Fruit fly (Drosophila melanogaster) whole organism, larva: Measurements from ENCODE around the gene CG42486.

Source experiments
- noc ChIP-seq: fragments of 200-800 bp; sonication (Bioruptor generic); optimal IDR thresholded peaks from 3 replicates; lab custom pipeline; 2019; ENCODE audit warnings: missing biosample characterization, mild to moderate bottlenecking, missing genetic modification characterization, moderate library complexity

CG42486 gene

dm6 chr2L:11816376-11816775 lies 26.6 kb upstream of the CG42486 start:
- no peak for TF ChIP-seq noc (tag; lab: Kevin White, UChicago)

DNA sequence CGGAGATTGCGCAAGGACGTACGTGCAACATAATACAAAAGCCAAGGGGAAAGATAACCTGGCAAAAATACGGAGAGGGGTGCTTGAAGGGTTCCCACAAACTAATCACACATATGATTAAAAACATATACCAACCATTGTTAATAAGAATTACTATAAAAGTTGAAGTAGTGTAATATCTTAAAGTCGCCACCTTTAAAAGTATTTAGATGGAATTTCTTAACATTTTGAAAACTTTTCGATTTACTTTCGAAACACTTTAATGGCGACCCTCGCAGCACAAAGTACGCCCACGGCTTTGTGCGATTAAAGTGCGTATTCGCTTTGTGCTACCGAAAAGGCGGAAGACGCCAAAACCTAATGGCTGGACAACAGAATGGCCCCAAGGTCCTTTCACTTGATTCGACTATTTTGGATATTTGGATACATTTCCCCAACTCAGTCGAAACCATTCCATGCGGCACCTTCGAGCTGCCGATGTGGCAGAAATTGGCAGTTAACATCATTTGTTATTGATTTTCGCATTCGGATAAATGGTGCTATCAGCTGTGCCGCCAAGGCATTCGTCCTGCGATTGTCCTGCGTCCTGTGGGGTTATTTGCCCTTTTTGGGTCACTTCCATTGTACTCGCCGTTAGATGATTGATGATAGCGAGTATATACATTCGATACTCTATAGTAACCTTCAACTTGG lies 19.3 kb upstream of the CG42486 start:
- no peak for TF ChIP-seq noc (tag; lab: Kevin White, UChicago)

DNA sequence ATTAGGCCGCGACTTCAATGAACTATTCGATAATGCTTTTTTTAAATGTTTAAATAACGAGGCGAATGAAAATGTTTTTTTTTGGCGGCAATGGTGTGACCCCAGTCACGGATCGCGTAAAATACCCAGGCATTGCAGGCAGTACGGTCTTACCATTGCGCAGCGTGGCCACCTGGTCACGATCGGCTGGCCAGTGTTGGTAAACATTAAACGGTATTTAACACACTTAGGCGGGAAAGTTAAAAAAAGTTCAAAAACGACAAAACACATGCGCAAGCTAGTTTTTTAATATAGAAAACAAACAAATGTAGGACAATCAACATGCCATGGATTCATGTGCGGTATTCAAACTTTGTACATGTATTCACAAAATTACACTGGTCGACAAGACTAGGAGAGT lies 13.7 kb upstream of the CG42486 start, which contains the start of gene esc:
TSS of gene esc (minus strand) at position 129 of the 400 bp plus-strand sequence.
- no peak for TF ChIP-seq noc (tag; lab: Kevin White, UChicago)

DNA sequence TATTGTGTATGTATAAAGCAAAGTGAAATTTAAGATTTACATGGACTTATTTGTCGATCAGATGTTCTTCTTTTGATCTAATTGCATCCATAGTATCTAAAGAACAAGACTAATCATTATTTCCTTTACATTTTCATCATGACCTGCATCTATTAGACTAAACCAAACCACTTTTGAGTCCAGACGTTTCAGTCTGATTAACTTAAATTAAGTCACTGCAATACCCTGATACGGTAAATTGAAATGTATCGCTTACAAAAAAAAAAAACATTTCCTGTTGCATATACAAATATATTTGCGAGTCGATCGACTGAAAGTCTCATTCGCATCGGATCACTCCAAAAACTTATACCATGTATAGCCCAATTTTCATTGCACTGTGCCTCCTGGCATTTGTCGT lies 9.2 kb upstream of the CG42486 start, which contains the start of gene CG45011:
TSS of gene CG45011 (plus strand) at position 301 of the 400 bp plus-strand sequence.
- no peak for TF ChIP-seq noc (tag; lab: Kevin White, UChicago)

DNA sequence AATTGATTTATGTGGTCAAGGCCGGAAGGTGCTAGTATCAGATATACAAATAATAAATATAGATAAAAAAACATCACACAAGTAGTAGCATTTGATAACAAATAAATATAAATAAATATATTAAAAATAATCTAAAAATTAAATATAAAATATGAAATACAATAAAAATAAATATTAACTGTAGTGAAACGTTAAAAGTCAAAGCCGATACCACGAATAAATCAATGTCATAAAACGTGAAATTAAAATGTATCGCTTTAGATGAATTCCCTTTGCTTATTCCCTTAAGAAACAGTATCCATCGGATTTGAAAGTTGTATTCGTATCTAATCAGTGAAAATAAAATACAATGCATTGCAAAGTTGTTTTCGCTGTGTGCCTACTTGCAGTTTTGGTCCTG lies 8.6 kb upstream of the CG42486 start, which contains the start of gene CG45012:
TSS of gene CG45012 (plus strand) at position 301 of the 400 bp plus-strand sequence.
- no peak for TF ChIP-seq noc (tag; lab: Kevin White, UChicago)

DNA sequence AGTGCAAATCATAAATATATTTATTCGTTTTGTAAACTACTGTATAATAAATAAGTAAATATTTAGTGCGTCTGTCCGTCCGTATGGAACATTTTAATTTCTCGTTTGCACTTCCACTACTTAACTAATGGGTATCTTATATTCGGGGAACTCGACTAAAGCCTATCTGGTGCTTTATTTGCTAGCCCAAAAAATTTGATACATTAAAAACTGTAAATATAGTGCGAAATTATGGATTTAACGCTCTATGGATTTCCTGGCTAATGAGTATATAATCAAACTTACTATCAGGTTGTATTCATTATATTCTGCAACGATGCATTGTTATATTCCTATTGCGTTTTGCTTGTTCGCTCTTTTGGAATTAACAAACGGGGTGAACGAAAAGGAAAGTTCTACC lies 6.0 kb upstream of the CG42486 start, which contains the start of gene Sfp33A4:
TSS of gene Sfp33A4 (plus strand) at position 301 of the 400 bp plus-strand sequence.
- TF ChIP-seq noc (tag; lab: Kevin White, UChicago), result no peak

- TF ChIP-seq noc (tag; lab: Kevin White, UChicago), result no peak
Observed at dm6 chr2L:11837413-11837812, 5.5 kb upstream of the CG42486 start, which contains the start of gene Sfp33A2. Gene Sfp33A2, plus strand, starts transcription at chr2L:11837713.

- TF ChIP-seq noc (tag; lab: Kevin White, UChicago), result no peak
Observed at dm6 chr2L:11839612-11840011, 3.3 kb upstream of the CG42486 start, which contains the start of gene Sfp33A3. Gene Sfp33A3, plus strand, starts transcription at chr2L:11839912.

DNA sequence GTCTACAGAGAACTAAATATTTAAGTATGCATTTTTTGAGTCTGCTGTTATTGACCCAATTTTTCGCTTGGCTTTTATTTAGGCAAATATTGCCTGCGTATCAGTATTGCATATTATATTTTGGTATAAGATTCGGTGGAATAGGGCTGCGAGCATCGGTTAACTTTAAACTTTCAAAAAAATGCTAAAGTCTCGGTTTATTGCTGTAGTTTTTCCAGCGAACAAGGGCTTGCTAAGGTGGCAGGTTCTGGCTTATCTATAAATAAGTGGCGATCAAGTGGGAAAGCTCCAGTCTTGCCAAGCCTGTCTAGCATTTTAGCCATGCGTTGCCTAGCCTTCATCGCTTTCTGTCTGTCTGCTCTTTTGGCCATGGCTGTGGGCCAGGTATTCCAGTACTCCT lies 2.5 kb upstream of the CG42486 start, which contains the start of gene CG31704:
TSS of gene CG31704 (plus strand) at position 301 of the 400 bp plus-strand sequence.
- TF ChIP-seq noc (tag; lab: Kevin White, UChicago), result no peak

- peak; percentile 66 for TF ChIP-seq noc (tag; lab: Kevin White, UChicago)
Observed at dm6 chr2L:11841538-11841937, 1.4 kb upstream of the CG42486 start.

DNA sequence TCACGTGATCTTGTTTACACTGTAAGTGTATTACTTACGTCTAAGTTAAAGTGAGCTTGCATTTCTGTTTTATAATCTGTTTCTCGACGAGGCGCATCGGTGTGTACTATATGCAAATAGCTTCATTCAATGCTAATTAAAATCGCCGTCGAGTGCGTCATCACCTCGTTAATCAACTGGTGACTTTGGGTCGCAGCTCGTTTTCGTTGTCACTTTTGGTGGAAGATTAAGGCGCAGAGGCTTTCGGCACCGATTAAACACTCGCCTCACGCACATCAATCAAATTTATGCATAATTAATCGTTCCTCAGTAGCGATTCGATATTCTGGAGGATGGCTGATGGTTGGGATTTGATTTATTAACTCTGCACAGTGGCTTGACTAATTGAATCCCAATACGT lies 1.3 kb downstream of the CG42486 start:
- peak; percentile 41 for TF ChIP-seq noc (tag; lab: Kevin White, UChicago)

- TF ChIP-seq noc (tag; lab: Kevin White, UChicago), result no peak
Observed at dm6 chr2L:11845159-11845788, 2.3 kb downstream of the CG42486 start.

DNA sequence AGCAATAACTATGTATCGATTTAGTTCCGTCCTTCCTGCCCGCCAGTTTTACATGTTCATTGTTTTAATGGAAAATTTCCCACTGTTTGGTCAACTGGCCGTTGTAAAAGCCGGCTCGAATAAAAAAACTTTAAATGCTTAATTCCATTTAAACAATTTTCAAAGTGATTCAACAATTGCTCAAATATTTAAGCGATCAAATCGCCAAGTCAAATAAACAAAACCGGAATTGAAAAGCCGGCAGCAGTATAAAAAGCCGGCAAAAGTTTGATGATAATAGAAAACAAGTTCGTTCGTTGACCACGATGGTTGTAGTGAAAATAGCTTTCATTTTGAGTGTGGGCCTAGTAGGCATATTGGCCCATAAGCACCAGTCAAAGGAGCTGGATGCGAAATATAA lies 4.0 kb downstream of the CG42486 start, which contains the start of gene Mal-B1:
TSS of gene Mal-B1 (plus strand) at position 301 of the 400 bp plus-strand sequence.
- TF ChIP-seq noc (tag; lab: Kevin White, UChicago), result no peak

DNA sequence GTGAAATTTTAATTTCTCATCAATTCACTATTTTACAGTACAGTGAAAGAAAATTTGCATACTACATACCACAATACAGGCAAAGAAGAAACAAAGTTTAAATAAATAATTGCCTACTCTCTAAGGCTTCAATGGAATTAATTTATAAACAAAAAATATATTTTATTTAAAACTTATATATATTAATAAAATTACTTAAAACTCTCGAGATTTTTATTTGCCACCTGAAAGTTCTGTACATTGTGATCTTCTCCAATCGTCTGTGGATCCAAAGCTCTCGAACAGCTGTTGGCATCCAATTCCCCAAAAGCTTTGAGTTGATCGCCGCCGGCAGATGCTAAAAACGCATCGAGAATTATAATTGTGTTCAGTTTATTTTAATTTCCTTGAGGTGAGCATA lies 6.7 kb downstream of the CG42486 start, which contains the start of gene Mal-B2:
TSS of gene Mal-B2 (plus strand) at position 301 of the 400 bp plus-strand sequence.
- no peak for TF ChIP-seq noc (tag; lab: Kevin White, UChicago)

- TF ChIP-seq noc (tag; lab: Kevin White, UChicago), result no peak
Observed at dm6 chr2L:11853130-11853529, 10.2 kb downstream of the CG42486 start, which contains the start of gene CG42751. Gene CG42751, plus strand, starts transcription at chr2L:11853430.

dm6 chr2L:11870867-11871452 lies 28.0 kb downstream of the CG42486 start:
- TF ChIP-seq noc (tag; lab: Kevin White, UChicago), result no peak
